Fruit fly (Drosophila melanogaster) whole organism, embryonic: Measurements from ENCODE around the gene Ae2.

Experiments used
- CG12942 ChIP-seq: fragments of 200-800 bp; sonication (Bioruptor generic); optimal IDR thresholded peaks from 3 replicates; lab custom pipeline; 2016; ENCODE audit warnings: missing biosample characterization, missing genetic modification characterization
- CG1792 ChIP-seq: fragments of 200-800 bp; sonication (Bioruptor generic); optimal IDR thresholded peaks from 2 replicates; lab custom pipeline; 2016; ENCODE audit warnings: missing biosample characterization, missing genetic modification characterization
- CG2116 ChIP-seq: fragments of 200-800 bp; sonication (Bioruptor generic); optimal IDR thresholded peaks from 3 replicates; lab custom pipeline; 2018; ENCODE audit warnings: missing biosample characterization, mild to moderate bottlenecking, missing genetic modification characterization
- CG31365 ChIP-seq: fragments of 200-800 bp; sonication (Bioruptor generic); optimal IDR thresholded peaks from 2 replicates; lab custom pipeline; 2018; ENCODE audit warnings: missing biosample characterization, mild to moderate bottlenecking, missing genetic modification characterization
- CG8359 ChIP-seq: fragments of 200-800 bp; sonication (Bioruptor generic); optimal IDR thresholded peaks from 2 replicates; lab custom pipeline; 2017; ENCODE audit warnings: missing biosample characterization, mild to moderate bottlenecking, missing genetic modification characterization, borderline replicate concordance
- CG8478 ChIP-seq: fragments of >200 bp; optimal IDR thresholded peaks from 2 replicates; lab custom pipeline; 2018
- E2f2 ChIP-seq: fragments of 200-800 bp; sonication (Bioruptor generic); IDR thresholded peaks from 2 replicates; pipeline ENCODE4 v1.3.6; 2022; ENCODE audit warnings: missing biosample characterization, missing genetic modification characterization
- Nf-YC ChIP-seq: fragments of 200-800 bp; optimal IDR thresholded peaks from 3 replicates; lab custom pipeline; 2019; ENCODE audit warnings: missing biosample characterization, mild to moderate bottlenecking, missing genetic modification characterization, moderate library complexity
- bbx ChIP-seq: fragments of 200-800 bp; sonication (Bioruptor generic); IDR thresholded peaks from 2 replicates; pipeline ENCODE4 v1.3.6; 2022; ENCODE audit warnings: missing biosample characterization, missing genetic modification characterization; ENCODE audit not compliant: partially characterized antibody
- phol ChIP-seq: fragments of 200-800 bp; sonication (Bioruptor generic); optimal IDR thresholded peaks from 3 replicates; lab custom pipeline; 2018; ENCODE audit warnings: missing biosample characterization, mild to moderate bottlenecking, missing genetic modification characterization, moderate library complexity
- psq ChIP-seq: fragments of 200-800 bp; sonication (Bioruptor generic); optimal IDR thresholded peaks from 2 replicates; lab custom pipeline; 2017; ENCODE audit warnings: missing biosample characterization, missing genetic modification characterization

DNA sequence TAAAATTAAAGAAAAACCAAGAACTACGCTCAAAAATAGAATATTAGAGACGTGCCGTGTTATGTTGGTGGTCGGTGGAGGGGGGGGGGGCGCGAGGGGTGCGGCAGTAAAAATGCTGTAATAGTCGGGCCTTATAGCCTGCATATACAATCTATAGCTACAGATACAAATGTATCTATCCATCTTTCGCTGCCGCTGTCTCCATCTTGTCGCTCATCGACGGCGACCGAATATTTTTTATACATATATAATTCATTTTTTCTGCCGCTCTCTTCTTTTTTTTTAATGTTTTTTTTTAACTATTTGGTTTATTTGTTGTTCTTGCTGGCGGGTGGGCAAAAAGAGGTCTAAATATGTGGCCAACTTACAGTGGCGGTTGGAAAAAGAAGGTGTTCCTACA lies 51.3 kb downstream of the Ae2 start:
- no peak for TF ChIP-seq CG1792 (GFP tag; lab: Kevin White, UChicago)
- TF ChIP-seq psq: no peak
- no peak for TF ChIP-seq CG12942 (GFP tag; lab: Kevin White, UChicago)
- no peak for TF ChIP-seq Nf-YC (tag; lab: Kevin White, UChicago)
- no peak for TF ChIP-seq CG2116 (GFP tag; lab: Kevin White, UChicago)
- TF ChIP-seq CG8478 (lab: Kevin White, UChicago): no peak
- TF ChIP-seq CG8359 (GFP tag; lab: Kevin White, UChicago): no peak
- TF ChIP-seq phol: no peak
- no peak for TF ChIP-seq E2f2 (GFP tag; lab: Robert Waterston, UW)
- no peak for TF ChIP-seq CG31365
- no peak for TF ChIP-seq bbx (GFP tag; lab: Robert Waterston, UW)
